Fruit fly (Drosophila melanogaster): ENCODE data around the gene Acbp2.

Gene Acbp2

DNA sequence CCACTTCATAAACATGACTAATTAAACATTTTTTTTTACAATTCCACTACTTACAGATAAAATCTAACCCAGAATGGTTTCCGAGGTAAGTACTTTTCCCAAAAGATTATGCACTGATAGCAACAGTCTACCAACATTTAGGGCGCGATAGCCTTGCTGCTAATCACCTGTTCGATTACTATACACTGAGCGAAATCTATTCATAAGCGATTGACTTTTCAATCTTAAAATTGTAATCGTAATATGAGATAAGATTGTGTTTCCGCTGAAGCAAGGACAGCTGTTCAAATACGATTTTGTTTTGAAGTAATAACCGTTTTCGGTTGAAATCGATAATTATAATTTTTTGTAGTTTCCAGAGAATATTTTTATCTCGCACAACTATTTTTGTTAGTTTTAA is 930 bp downstream of the Acbp2 start (continued):
- no peak for TF ChIP-seq CG8290 (GFP tag; optimal IDR thresholded peaks at IDR 0.05)
- peak in 1 of 2 experiments; percentile 5 for TF ChIP-seq CG8290 (tag; optimal IDR thresholded peaks at IDR 0.05)
- no peak for TF ChIP-seq Neu2 (GFP tag; optimal IDR thresholded peaks at IDR 0.05; ENCODE audit: borderline replicate concordance)
- peak; percentile 17 for TF ChIP-seq CG18599 (GFP tag; optimal IDR thresholded peaks at IDR 0.05)
- TF ChIP-seq grn (GFP tag; optimal IDR thresholded peaks at IDR 0.05): peak; percentile 89
- TF ChIP-seq unpg (GFP tag; optimal IDR thresholded peaks at IDR 0.05): peak; percentile 34
- no peak for TF ChIP-seq zen2 (GFP tag; IDR thresholded peaks at IDR 0.05; ENCODE audit: partially characterized antibody)
- no peak for TF ChIP-seq Rfx (GFP tag; IDR thresholded peaks at IDR 0.05)
- TF ChIP-seq gce (GFP tag; IDR thresholded peaks at IDR 0.05): no peak
- TF ChIP-seq zfh1 (GFP tag; IDR thresholded peaks at IDR 0.05): no peak
- TF ChIP-seq Eip74EF (GFP tag; optimal IDR thresholded peaks at IDR 0.05): no peak
- peak; percentile 16 for TF ChIP-seq zen (tag; optimal IDR thresholded peaks at IDR 0.05)
- peak; percentile 4 for TF ChIP-seq CG1603 (tag; optimal IDR thresholded peaks at IDR 0.05)
- no peak for TF ChIP-seq CG14965 (GFP tag; optimal IDR thresholded peaks at IDR 0.05; ENCODE audit: borderline replicate concordance)
- peak; percentile 54 for TF ChIP-seq gem (tag; optimal IDR thresholded peaks at IDR 0.05)
- peak; percentile 23 for TF ChIP-seq CG2120 (GFP tag; optimal IDR thresholded peaks at IDR 0.05)
- peak; percentile 28 for TF ChIP-seq Med (GFP tag)
- TF ChIP-seq MBD-R2 (GFP tag; IDR thresholded peaks at IDR 0.05): no peak
- no peak for TF ChIP-seq Ets97D (GFP tag; optimal IDR thresholded peaks at IDR 0.05)
- no peak for TF ChIP-seq fru (optimal IDR thresholded peaks at IDR 0.05)
- TF ChIP-seq fu2 (GFP tag; optimal IDR thresholded peaks at IDR 0.05): no peak
- no peak for TF ChIP-seq Nf-YA (GFP tag; IDR thresholded peaks at IDR 0.05)
- TF ChIP-seq lab (GFP tag; optimal IDR thresholded peaks at IDR 0.05): peak; percentile 52
- TF ChIP-seq Pdp1 (GFP tag; optimal IDR thresholded peaks at IDR 0.05): peak in 1 of 2 experiments; percentile 7
- no peak for TF ChIP-seq bab2 (GFP tag; optimal IDR thresholded peaks at IDR 0.05)
- no peak for TF ChIP-seq CG5953 (GFP tag; IDR thresholded peaks at IDR 0.05)
- TF ChIP-seq exex (tag; optimal IDR thresholded peaks at IDR 0.05): peak; percentile 96
- TF ChIP-seq CG18476 (GFP tag; optimal IDR thresholded peaks at IDR 0.05): no peak
- TF ChIP-seq NFAT (GFP tag; IDR thresholded peaks at IDR 0.05): no peak
- TF ChIP-seq zf30C (GFP tag; optimal IDR thresholded peaks at IDR 0.05): peak; percentile 73
- TF ChIP-seq Vsx1 (GFP tag; optimal IDR thresholded peaks at IDR 0.05): peak; percentile 24
- peak; percentile 40 for TF ChIP-seq HmgZ (tag; optimal IDR thresholded peaks at IDR 0.05)
- peak; percentile 41 for TF ChIP-seq CG34376 (GFP tag; optimal IDR thresholded peaks at IDR 0.05)
- TF ChIP-seq Ptx1 (GFP tag; IDR thresholded peaks at IDR 0.05): no peak
- peak; percentile 41 for TF ChIP-seq gro (GFP tag; optimal IDR thresholded peaks at IDR 0.05)
- peak; percentile 53 for TF ChIP-seq sens (GFP tag)

- TF ChIP-seq CG12391 (tag; optimal IDR thresholded peaks at IDR 0.05): peak; percentile 90
- peak; percentile 39 for TF ChIP-seq CG13894 (tag; optimal IDR thresholded peaks at IDR 0.05)
- TF ChIP-seq lmd (GFP tag; IDR thresholded peaks at IDR 0.05): peak; percentile 84
- TF ChIP-seq CG9609 (GFP tag; optimal IDR thresholded peaks at IDR 0.05): peak; percentile 82
- peak; percentile 91 for TF ChIP-seq CG13775 (GFP tag; optimal IDR thresholded peaks at IDR 0.05)
- TF ChIP-seq tll (GFP tag; optimal IDR thresholded peaks at IDR 0.05): peak; percentile 29 to 47
- peak; percentile 13 for TF ChIP-seq stwl (tag; optimal IDR thresholded peaks at IDR 0.05)
- peak; percentile 43; the same call in 1 of the 3 replicates for TF ChIP-seq CG11560 (tag; IDR thresholded peaks at IDR 0.05)
- peak; percentile 47 for TF ChIP-seq ap (GFP tag; IDR thresholded peaks at IDR 0.05)
- peak; percentile 69; the same call in 1 of the 2 replicates for TF ChIP-seq sob (GFP tag; IDR thresholded peaks at IDR 0.05)
- peak; percentile 87 for TF ChIP-seq CG14710 (tag; optimal IDR thresholded peaks at IDR 0.05)
- TF ChIP-seq BEAF-32 (GFP tag; optimal IDR thresholded peaks at IDR 0.05): peak; percentile 8
- peak; percentile 65 for TF ChIP-seq CG6654 (GFP tag; optimal IDR thresholded peaks at IDR 0.05)
- TF ChIP-seq tgo (GFP tag; IDR thresholded peaks at IDR 0.05): peak; percentile 79
- TF ChIP-seq ind (GFP tag; optimal IDR thresholded peaks at IDR 0.05): peak; percentile 89
Observed at dm6 chr3L:7133699-7134655, 2.3 kb downstream of the Acbp2 start, which contains the start of gene melt. melt (plus strand) TSS chr3L:7134516.
